Fruit fly (Drosophila melanogaster): ENCODE results near the gene Rcd4.

Gene Rcd4

dm6 chr2L:8403286-8404270 is 20.9 kb downstream of the Rcd4 start, which contains the start of gene emb (continued):
- TF ChIP-seq CG12299 (tag; optimal IDR thresholded peaks at IDR 0.05) = no peak
- TF ChIP-seq CG2129 (GFP tag; IDR thresholded peaks at IDR 0.05; ENCODE audit: partially characterized antibody) = peak; percentile 67; the same call in 1 of the 2 replicates
- TF ChIP-seq Myb (GFP tag; optimal IDR thresholded peaks at IDR 0.05) = peak; percentile 59
- TF ChIP-seq Sox102F (GFP tag; optimal IDR thresholded peaks at IDR 0.05) = no peak
- TF ChIP-seq ewg (GFP tag; optimal IDR thresholded peaks at IDR 0.05) = peak; percentile 53
- TF ChIP-seq CG4360 (GFP tag; IDR thresholded peaks at IDR 0.05) = no peak
- peak; percentile 41 for TF ChIP-seq ems (GFP tag; optimal IDR thresholded peaks at IDR 0.05)
- TF ChIP-seq seq (GFP tag; IDR thresholded peaks at IDR 0.05) = no peak
- TF ChIP-seq CG13296 (GFP tag; optimal IDR thresholded peaks at IDR 0.05) = no peak
- peak; percentile 40 for TF ChIP-seq twi (tag; optimal IDR thresholded peaks at IDR 0.05)
- no peak for TF ChIP-seq CG5953 (GFP tag; IDR thresholded peaks at IDR 0.05)
- no peak for TF ChIP-seq mirr (GFP tag; optimal IDR thresholded peaks at IDR 0.05)
- no peak for TF ChIP-seq Tbp (GFP tag; optimal IDR thresholded peaks at IDR 0.05)
- TF ChIP-seq Hsf (GFP tag; optimal IDR thresholded peaks at IDR 0.05) = peak; percentile 40
- TF ChIP-seq Hr51 (GFP tag; optimal IDR thresholded peaks at IDR 0.05) = peak in 1 of 2 experiments; percentile 15
- peak; percentile 29 for TF ChIP-seq CG9817 (tag; optimal IDR thresholded peaks at IDR 0.05)
- no peak for TF ChIP-seq wor (GFP tag; IDR thresholded peaks at IDR 0.05)
- TF ChIP-seq abd-A (tag; optimal IDR thresholded peaks at IDR 0.05) = no peak
- peak; percentile 91 for TF ChIP-seq nom (GFP tag; optimal IDR thresholded peaks at IDR 0.05)
- TF ChIP-seq dysf (GFP tag; IDR thresholded peaks at IDR 0.05) = peak; percentile 57; the same call in 2 of the 3 replicates
- no peak for TF ChIP-seq stc (GFP tag; IDR thresholded peaks at IDR 0.05)
- TF ChIP-seq sens-2 (GFP tag; IDR thresholded peaks at IDR 0.05) = no peak
- TF ChIP-seq CG14710 (tag; optimal IDR thresholded peaks at IDR 0.05) = peak; percentile 97
- no peak for TF ChIP-seq trh (GFP tag; optimal IDR thresholded peaks at IDR 0.05)
- TF ChIP-seq Oaz (GFP tag; IDR thresholded peaks at IDR 0.05) = no peak
- no peak for TF ChIP-seq CG43689 (GFP tag; IDR thresholded peaks at IDR 0.05)
- TF ChIP-seq nau (GFP tag; optimal IDR thresholded peaks at IDR 0.05) = no peak
- no peak for TF ChIP-seq CG11504 (tag; optimal IDR thresholded peaks at IDR 0.05)
- TF ChIP-seq CG8478 (optimal IDR thresholded peaks at IDR 0.05) = peak; percentile 85
- TF ChIP-seq rib (GFP tag; IDR thresholded peaks at IDR 0.05) = peak; percentile 75
- peak; percentile 77 for TF ChIP-seq nmo (GFP tag; optimal IDR thresholded peaks at IDR 0.05)
- peak; percentile 44 for TF ChIP-seq CG8924 (tag; optimal IDR thresholded peaks at IDR 0.05)
- no peak for TF ChIP-seq CG6854 (GFP tag; optimal IDR thresholded peaks at IDR 0.05)
- TF ChIP-seq maf-S (GFP tag; optimal IDR thresholded peaks at IDR 0.05) = peak; percentile 30
- peak; percentile 74 for TF ChIP-seq CG10267 (tag; optimal IDR thresholded peaks at IDR 0.05)
- peak; percentile 43 for TF ChIP-seq CG4854 (GFP tag; optimal IDR thresholded peaks at IDR 0.05)
- peak; percentile 71 for TF ChIP-seq CHES-1-like (GFP tag; optimal IDR thresholded peaks at IDR 0.05)
- no peak for TF ChIP-seq dimm (GFP tag; IDR thresholded peaks at IDR 0.05)
- peak; percentile 40 for TF ChIP-seq CG17802 (tag; optimal IDR thresholded peaks at IDR 0.05)
- TF ChIP-seq usp (GFP tag; optimal IDR thresholded peaks at IDR 0.05) = no peak
- peak; percentile 33 for TF ChIP-seq CrebB (tag; optimal IDR thresholded peaks at IDR 0.05)
- peak; percentile 94 for TF ChIP-seq CG9797 (GFP tag; optimal IDR thresholded peaks at IDR 0.05)
- TF ChIP-seq Blimp-1 (GFP tag; optimal IDR thresholded peaks at IDR 0.05) = no peak
- TF ChIP-seq ap (GFP tag; IDR thresholded peaks at IDR 0.05) = no peak
- no peak for TF ChIP-seq tio (GFP tag; optimal IDR thresholded peaks at IDR 0.05)
- peak; percentile 26 for TF ChIP-seq gcm2 (GFP tag; optimal IDR thresholded peaks at IDR 0.05)
- TF ChIP-seq CG5180 (GFP tag; optimal IDR thresholded peaks at IDR 0.05) = peak; percentile 94
- no peak for TF ChIP-seq ab (GFP tag; optimal IDR thresholded peaks at IDR 0.05)
- peak; percentile 34 for TF ChIP-seq disco-r (GFP tag; optimal IDR thresholded peaks at IDR 0.05)

All from whole organism, embryonic.